Fruit fly (Drosophila melanogaster) whole organism, embryonic: ENCODE data around the gene sing.

ENCODE experiments used
- Ada2b ChIP-seq: fragments of 200-800 bp; sonication (Bioruptor generic); IDR thresholded peaks from 2 replicates; pipeline ENCODE4 v1.3.6; 2022; ENCODE audit warnings: missing biosample characterization, missing genetic modification characterization
- Aef1 ChIP-seq: fragments of 200-800 bp; sonication (Bioruptor generic); IDR thresholded peaks from 3 replicates; pipeline ENCODE4 v1.3.6; 2022; ENCODE audit warnings: missing biosample characterization, missing genetic modification characterization
- CG11456 ChIP-seq: fragments of 200-800 bp; sonication (Bioruptor generic); IDR thresholded peaks from 3 replicates; pipeline ENCODE4 v1.3.6; 2022; ENCODE audit warnings: missing biosample characterization, missing genetic modification characterization
- CG11560 ChIP-seq: fragments of 200-800 bp; sonication (Bioruptor generic); IDR thresholded peaks from 3 replicates; pipeline ENCODE4 v1.3.6; 2022; ENCODE audit warnings: missing biosample characterization, missing genetic modification characterization
- CG11695 ChIP-seq: fragments of 200-800 bp; sonication (Bioruptor generic); IDR thresholded peaks from 3 replicates; pipeline ENCODE4 v1.3.6; 2022; ENCODE audit warnings: missing biosample characterization, missing genetic modification characterization
- CG12769 ChIP-seq: fragments of 200-800 bp; sonication (Bioruptor generic); optimal IDR thresholded peaks from 2 replicates; lab custom pipeline; 2019; ENCODE audit warnings: missing biosample characterization, mild to moderate bottlenecking, missing genetic modification characterization, moderate library complexity
- CG13624 ChIP-seq: fragments of 200-800 bp; sonication (Bioruptor generic); optimal IDR thresholded peaks from 2 replicates; lab custom pipeline; 2016; ENCODE audit warnings: missing biosample characterization, missing genetic modification characterization
- CG17912 ChIP-seq: fragments of 200-800 bp; sonication (Bioruptor generic); optimal IDR thresholded peaks from 2 replicates; lab custom pipeline; 2018; ENCODE audit warnings: missing biosample characterization, mild to moderate bottlenecking, missing genetic modification characterization
- CG18599 ChIP-seq: fragments of 200-800 bp; sonication (Bioruptor generic); optimal IDR thresholded peaks from 3 replicates; lab custom pipeline; 2017; ENCODE audit warnings: missing biosample characterization, missing genetic modification characterization, mild to moderate bottlenecking, moderate library complexity, missing genetic modification reagents
- CG30431 ChIP-seq: fragments of 200-800 bp; sonication (Bioruptor generic); optimal IDR thresholded peaks from 2 replicates; lab custom pipeline; 2017; ENCODE audit warnings: missing biosample characterization, missing genetic modification characterization
- CG33557 ChIP-seq: fragments of 200-800 bp; sonication (Bioruptor generic); optimal IDR thresholded peaks from 2 replicates; lab custom pipeline; 2019; ENCODE audit warnings: missing biosample characterization, mild to moderate bottlenecking, missing genetic modification characterization, moderate library complexity
- CG34224 ChIP-seq: fragments of 200-800 bp; sonication (Bioruptor generic); IDR thresholded peaks from 3 replicates; pipeline ENCODE4 v1.3.6; 2022; ENCODE audit warnings: missing biosample characterization, missing genetic modification characterization; ENCODE audit not compliant: partially characterized antibody
- CG3847 ChIP-seq: fragments of 200-800 bp; sonication (Bioruptor generic); IDR thresholded peaks from 2 replicates; pipeline ENCODE4 v1.3.6; 2022; ENCODE audit warnings: missing biosample characterization, missing genetic modification characterization
- CG4328 ChIP-seq: fragments of 200-800 bp; sonication (Bioruptor generic); optimal IDR thresholded peaks from 3 replicates; lab custom pipeline; 2017; ENCODE audit warnings: missing biosample characterization, missing genetic modification reagents, missing genetic modification characterization
- CG43689 ChIP-seq: fragments of 200-800 bp; sonication (Bioruptor generic); IDR thresholded peaks from 2 replicates; pipeline ENCODE4 v1.3.6; 2022; ENCODE audit warnings: missing biosample characterization, missing genetic modification characterization
- CG4404 ChIP-seq: fragments of 200-800 bp; sonication (Bioruptor generic); IDR thresholded peaks from 2 replicates; pipeline ENCODE4 v1.3.6; 2022; ENCODE audit warnings: missing biosample characterization, missing genetic modification characterization
- CG4707 ChIP-seq: fragments of 200-800 bp; sonication (Bioruptor generic); optimal IDR thresholded peaks from 2 replicates; lab custom pipeline; 2018; ENCODE audit warnings: missing biosample characterization, mild to moderate bottlenecking, missing genetic modification characterization, moderate library complexity
- CG7745 ChIP-seq: fragments of 200-800 bp; sonication (Bioruptor generic); optimal IDR thresholded peaks from 2 replicates; lab custom pipeline; 2018; ENCODE audit warnings: missing biosample characterization, mild to moderate bottlenecking, missing genetic modification characterization, moderate library complexity
- CG7963 ChIP-seq: fragments of 200-800 bp; sonication (Bioruptor generic); IDR thresholded peaks from 3 replicates; pipeline ENCODE4 v1.3.6; 2022; ENCODE audit warnings: missing biosample characterization, missing genetic modification characterization; ENCODE audit not compliant: partially characterized antibody
- CG7987 ChIP-seq: fragments of 200-800 bp; sonication (Bioruptor generic); optimal IDR thresholded peaks from 2 replicates; lab custom pipeline; 2018; ENCODE audit warnings: missing biosample characterization, mild to moderate bottlenecking, missing genetic modification characterization, moderate library complexity
- CG8290 ChIP-seq, 3 experiments: fragments of 200-800 bp; sonication (Bioruptor generic); optimal IDR thresholded peaks; 2 replicates each; lab custom pipeline; 2016 to 2019; ENCODE audit warnings: missing biosample characterization in 3 of 3, missing genetic modification characterization in 3 of 3, mild to moderate bottlenecking in 2 of 3, moderate library complexity in 1 of 3
- CTCF ChIP-seq: fragments of 200-800 bp; sonication (Bioruptor generic); optimal IDR thresholded peaks from 2 replicates; lab custom pipeline; 2017; ENCODE audit warnings: missing biosample characterization, mild to moderate bottlenecking, missing genetic modification characterization, moderate library complexity
- D19B ChIP-seq: fragments of 200-800 bp; sonication (Bioruptor generic); optimal IDR thresholded peaks from 2 replicates; lab custom pipeline; 2017; ENCODE audit warnings: missing biosample characterization, mild to moderate bottlenecking, missing genetic modification characterization
- Dbx ChIP-seq: fragments of 200-800 bp; sonication (Bioruptor generic); IDR thresholded peaks from 3 replicates; pipeline ENCODE4 v1.3.6; 2022; ENCODE audit warnings: missing biosample characterization, missing genetic modification characterization
- Dll ChIP-seq: fragments of 200-800 bp; sonication (Bioruptor generic); IDR thresholded peaks from 4 replicates; pipeline ENCODE4 v1.3.6; 2022; ENCODE audit warnings: missing biosample characterization, missing genetic modification characterization; ENCODE audit not compliant: partially characterized antibody
- Eip74EF ChIP-seq, 2 experiments: fragments of 200-800 bp in 1 of 2; fragments of >200 bp in 1 of 2; sonication (Bioruptor generic) in 1 of 2; optimal IDR thresholded peaks; 2 replicates each; lab custom pipeline; 2017 to 2019; ENCODE audit warnings: missing biosample characterization in 2 of 2, missing genetic modification characterization in 2 of 2, mild to moderate bottlenecking in 1 of 2, moderate library complexity in 1 of 2
- Gsc ChIP-seq: fragments of 200-800 bp; sonication (Bioruptor generic); IDR thresholded peaks from 2 replicates; pipeline ENCODE4 v1.3.6; 2022; ENCODE audit warnings: missing biosample characterization, missing genetic modification characterization
- HHEX ChIP-seq: fragments of 200-800 bp; sonication (Bioruptor generic); optimal IDR thresholded peaks from 3 replicates; lab custom pipeline; 2017; ENCODE audit warnings: missing biosample characterization, mild to moderate bottlenecking, missing genetic modification characterization, missing genetic modification reagents
- Hmx ChIP-seq: fragments of 200-800 bp; sonication (Bioruptor generic); optimal IDR thresholded peaks from 2 replicates; lab custom pipeline; 2016; ENCODE audit warnings: missing biosample characterization, missing genetic modification characterization
- Hsf ChIP-seq: fragments of 200-800 bp; sonication (Bioruptor generic); optimal IDR thresholded peaks from 3 replicates; lab custom pipeline; 2016; ENCODE audit warnings: missing biosample characterization, missing genetic modification characterization
- Max ChIP-seq: fragments of 200-800 bp; sonication (Bioruptor generic); optimal IDR thresholded peaks from 2 replicates; lab custom pipeline; 2016; ENCODE audit warnings: missing biosample characterization, mild to moderate bottlenecking, missing genetic modification characterization
- NFAT ChIP-seq: fragments of 200-800 bp; sonication (Bioruptor generic); IDR thresholded peaks from 2 replicates; pipeline ENCODE4 v1.3.6; 2022; ENCODE audit warnings: missing biosample characterization, missing genetic modification characterization
- Neu2 ChIP-seq: fragments of 200-800 bp; sonication (Bioruptor generic); optimal IDR thresholded peaks from 3 replicates; lab custom pipeline; 2016; ENCODE audit warnings: missing biosample characterization, missing genetic modification characterization, borderline replicate concordance
- NfI ChIP-seq: fragments of 200-800 bp; sonication (Bioruptor generic); optimal IDR thresholded peaks from 3 replicates; lab custom pipeline; 2018; ENCODE audit warnings: missing biosample characterization, mild to moderate bottlenecking, missing genetic modification characterization, moderate library complexity
- Oli ChIP-seq: fragments of 200-800 bp; sonication (Bioruptor generic); optimal IDR thresholded peaks from 2 replicates; lab custom pipeline; 2018; ENCODE audit warnings: missing biosample characterization, mild to moderate bottlenecking, missing genetic modification characterization, moderate library complexity
- Side ChIP-seq: fragments of 200-800 bp; sonication (Bioruptor generic); optimal IDR thresholded peaks from 2 replicates; lab custom pipeline; 2016; ENCODE audit warnings: missing biosample characterization, missing genetic modification characterization
- Ssrp ChIP-seq: fragments of 200-800 bp; sonication (Bioruptor generic); optimal IDR thresholded peaks from 2 replicates; lab custom pipeline; 2018; ENCODE audit warnings: missing biosample characterization, mild to moderate bottlenecking, missing genetic modification characterization, moderate library complexity
- al ChIP-seq: fragments of 200-800 bp; sonication (Bioruptor generic); IDR thresholded peaks from 2 replicates; pipeline ENCODE4 v1.3.6; 2022; ENCODE audit warnings: missing biosample characterization, missing genetic modification characterization
- cg ChIP-seq: fragments of 200-800 bp; sonication (Bioruptor generic); optimal IDR thresholded peaks from 3 replicates; lab custom pipeline; 2019; ENCODE audit warnings: missing biosample characterization, mild to moderate bottlenecking, missing genetic modification characterization, moderate library complexity
- chn ChIP-seq: fragments of 200-800 bp; sonication (Bioruptor generic); optimal IDR thresholded peaks from 2 replicates; lab custom pipeline; 2016; ENCODE audit warnings: missing biosample characterization, missing genetic modification characterization
- danr ChIP-seq: fragments of 200-800 bp; sonication (Bioruptor generic); IDR thresholded peaks from 2 replicates; pipeline ENCODE4 v1.3.6; 2022; ENCODE audit warnings: missing biosample characterization, missing genetic modification characterization
- hkb ChIP-seq, 2 experiments: fragments of 200-800 bp in 1 of 2; fragments of >200 bp in 1 of 2; sonication (Bioruptor generic) in 1 of 2; IDR thresholded peaks in 1 of 2; optimal IDR thresholded peaks in 1 of 2; 2 replicates each; pipeline versions ENCODE4 v1.3.6 to Lab custom; 2017 to 2022; ENCODE audit warnings: missing biosample characterization in 1 of 2, missing genetic modification characterization in 1 of 2
- lmd ChIP-seq: fragments of 200-800 bp; sonication (Bioruptor generic); IDR thresholded peaks from 2 replicates; pipeline ENCODE4 v1.3.6; 2022; ENCODE audit warnings: missing biosample characterization, missing genetic modification characterization
- sc ChIP-seq, 3 experiments: fragments of >200 bp in 2 of 3; fragments of 200-800 bp in 1 of 3; sonication (Bioruptor generic) in 1 of 3; optimal IDR thresholded peaks; 2 replicates in 2 of 3; 3 replicates in 1 of 3; lab custom pipeline; 2017; ENCODE audit warnings: mild to moderate bottlenecking in 1 of 3, missing biosample characterization in 1 of 3, missing genetic modification characterization in 1 of 3, missing genetic modification reagents in 1 of 3
- sr ChIP-seq: fragments of 200-800 bp; sonication (Bioruptor generic); IDR thresholded peaks from 3 replicates; pipeline ENCODE4 v1.3.6; 2022; ENCODE audit warnings: missing biosample characterization, missing genetic modification characterization
- tll ChIP-seq, 2 experiments: fragments of 200-800 bp in 1 of 2; fragments of >200 bp in 1 of 2; sonication (Bioruptor generic) in 1 of 2; optimal IDR thresholded peaks; 2 replicates each; lab custom pipeline; 2017 to 2019; ENCODE audit warnings: missing biosample characterization in 2 of 2, missing genetic modification characterization in 2 of 2, mild to moderate bottlenecking in 1 of 2, moderate library complexity in 1 of 2
- wdn ChIP-seq: fragments of 200-800 bp; sonication (Bioruptor generic); IDR thresholded peaks from 2 replicates; pipeline ENCODE4 v1.3.6; 2022; ENCODE audit warnings: missing biosample characterization, missing genetic modification characterization

Gene sing

dm6 chrX:16640260-16641100, 38.6 kb upstream of the sing start, which contains the start of the genes SNRPG and mthl1 (continued):
- TF ChIP-seq danr (GFP tag; lab: Robert Waterston, UW): peak; percentile 76
- no peak for TF ChIP-seq CG33557 (GFP tag; lab: Kevin White, UChicago)
- TF ChIP-seq Side (GFP tag; lab: Kevin White, UChicago): peak; percentile 49
- peak; percentile 76 for TF ChIP-seq CG13624 (GFP tag; lab: Kevin White, UChicago)
- TF ChIP-seq CTCF (GFP tag; lab: Kevin White, UChicago): no peak
- peak; percentile 79 for TF ChIP-seq Dll (GFP tag; lab: Robert Waterston, UW)
- TF ChIP-seq CG43689 (GFP tag; lab: Robert Waterston, UW): peak; percentile 83
- no peak for TF ChIP-seq CG8290 (GFP tag; optimal IDR thresholded peaks at IDR 0.05; lab: Kevin White, UChicago)
- peak in 1 of 2 experiments; percentile 82 for TF ChIP-seq CG8290 (tag; optimal IDR thresholded peaks at IDR 0.05; lab: Kevin White, UChicago)
- TF ChIP-seq cg: no peak
- peak; percentile 70 for TF ChIP-seq CG18599 (GFP tag; lab: Kevin White, UChicago)
- peak; percentile 96 for TF ChIP-seq NFAT (GFP tag; lab: Robert Waterston, UW)
- peak; percentile 16 for TF ChIP-seq Max (GFP tag; lab: Kevin White, UChicago)
- TF ChIP-seq al (GFP tag; lab: Robert Waterston, UW): peak; percentile 92
- TF ChIP-seq Oli: peak; percentile 72
- TF ChIP-seq wdn (GFP tag; lab: Robert Waterston, UW): peak; percentile 90
- TF ChIP-seq CG11456 (GFP tag; lab: Robert Waterston, UW): peak; percentile 94
- no peak for TF ChIP-seq CG7745 (tag; lab: Kevin White, UChicago)
- TF ChIP-seq hkb (optimal IDR thresholded peaks at IDR 0.05; lab: Kevin White, UChicago): peak; percentile 11
- TF ChIP-seq hkb (GFP tag; IDR thresholded peaks at IDR 0.05; lab: Robert Waterston, UW): peak; percentile 82
- peak; percentile 92 for TF ChIP-seq CG3847
- peak in 1 of 2 experiments; percentile 62 for TF ChIP-seq tll (GFP tag; optimal IDR thresholded peaks at IDR 0.05; lab: Kevin White, UChicago)
- TF ChIP-seq CG7987 (GFP tag; lab: Kevin White, UChicago): peak; percentile 8
- TF ChIP-seq Hmx: peak; percentile 18
- TF ChIP-seq chn: peak; percentile 90
- peak; percentile 92 for TF ChIP-seq Gsc
- TF ChIP-seq lmd (GFP tag; lab: Robert Waterston, UW): peak; percentile 95
- no peak for TF ChIP-seq CG17912 (GFP tag; lab: Kevin White, UChicago)
- peak; percentile 84 for TF ChIP-seq Ada2b
- TF ChIP-seq sc (optimal IDR thresholded peaks at IDR 0.05; lab: Kevin White, UChicago): no peak
- TF ChIP-seq sc (GFP tag; optimal IDR thresholded peaks at IDR 0.05; lab: Kevin White, UChicago): peak; percentile 25
- peak; percentile 71; the same call in 1 of the 3 replicates for TF ChIP-seq sr (GFP tag; lab: Robert Waterston, UW)
- TF ChIP-seq NfI (GFP tag; lab: Kevin White, UChicago): peak; percentile 79
- peak; percentile 65 for TF ChIP-seq CG34224 (GFP tag; lab: Robert Waterston, UW)
- peak; percentile 72 for TF ChIP-seq CG12769 (tag; lab: Kevin White, UChicago)
- peak; percentile 79 for TF ChIP-seq CG11695 (GFP tag; lab: Robert Waterston, UW)
- peak; percentile 14; the same call in 1 of the 3 replicates for TF ChIP-seq CG7963 (GFP tag; lab: Robert Waterston, UW)
- TF ChIP-seq Aef1 (GFP tag; lab: Robert Waterston, UW): peak; percentile 95
- peak; percentile 55 for TF ChIP-seq HHEX
- TF ChIP-seq CG11560: peak; percentile 85; the same call in 2 of the 3 replicates
- peak; percentile 79 for TF ChIP-seq Ssrp
- TF ChIP-seq CG4404 (GFP tag; lab: Robert Waterston, UW): peak; percentile 86
- TF ChIP-seq Eip74EF (GFP tag; optimal IDR thresholded peaks at IDR 0.05; lab: Kevin White, UChicago): peak in 1 of 2 experiments; percentile 45
- TF ChIP-seq CG30431 (GFP tag; lab: Kevin White, UChicago): peak; percentile 78
- TF ChIP-seq CG4328: peak; percentile 32
- peak; percentile 83 for TF ChIP-seq Hsf (GFP tag; lab: Kevin White, UChicago)
- peak; percentile 70 for TF ChIP-seq D19B (GFP tag; lab: Kevin White, UChicago)
- no peak for TF ChIP-seq Neu2 (GFP tag; lab: Kevin White, UChicago)
- peak; percentile 94 for TF ChIP-seq Dbx (GFP tag; lab: Robert Waterston, UW)
- no peak for TF ChIP-seq CG4707 (GFP tag; lab: Kevin White, UChicago)
